Fruit fly (Drosophila melanogaster) whole organism, embryonic: Measurements from ENCODE around the gene Ms.

Experiments
- Atf3 ChIP-seq: fragments of 200-800 bp; sonication (Bioruptor generic); optimal IDR thresholded peaks from 3 replicates; lab custom pipeline; 2016; ENCODE audit warnings: missing biosample characterization, missing genetic modification characterization
- B-H1 ChIP-seq: fragments of 200-800 bp; sonication (Bioruptor generic); IDR thresholded peaks from 3 replicates; pipeline ENCODE4 v1.3.6; 2022; ENCODE audit warnings: missing biosample characterization, missing genetic modification characterization
- BtbVII ChIP-seq: fragments of 200-800 bp; sonication (Bioruptor generic); optimal IDR thresholded peaks from 3 replicates; lab custom pipeline; 2017; ENCODE audit warnings: missing biosample characterization, mild to moderate bottlenecking, missing genetic modification characterization
- Bteb2 ChIP-seq: fragments of 200-800 bp; sonication (Bioruptor generic); optimal IDR thresholded peaks from 2 replicates; lab custom pipeline; 2016; ENCODE audit warnings: missing biosample characterization, missing genetic modification characterization
- CG11560 ChIP-seq: fragments of 200-800 bp; sonication (Bioruptor generic); IDR thresholded peaks from 3 replicates; pipeline ENCODE4 v1.3.6; 2022; ENCODE audit warnings: missing biosample characterization, missing genetic modification characterization
- CG12104 ChIP-seq: fragments of 200-800 bp; sonication (Bioruptor generic); optimal IDR thresholded peaks from 3 replicates; lab custom pipeline; 2016; ENCODE audit warnings: missing biosample characterization, missing genetic modification characterization
- CG12155 ChIP-seq: fragments of 200-800 bp; sonication (Bioruptor generic); optimal IDR thresholded peaks from 3 replicates; lab custom pipeline; 2016; ENCODE audit warnings: missing biosample characterization, missing genetic modification characterization
- CG12236 ChIP-seq: fragments of 200-800 bp; sonication (Bioruptor generic); optimal IDR thresholded peaks from 2 replicates; lab custom pipeline; 2016; ENCODE audit warnings: missing biosample characterization, missing genetic modification characterization
- CG12391 ChIP-seq: fragments of 200-800 bp; sonication (Bioruptor generic); optimal IDR thresholded peaks from 3 replicates; lab custom pipeline; 2018; ENCODE audit warnings: missing biosample characterization, mild to moderate bottlenecking, missing genetic modification characterization, moderate library complexity
- CG12744 ChIP-seq: fragments of 200-800 bp; sonication (Bioruptor generic); optimal IDR thresholded peaks from 2 replicates; lab custom pipeline; 2016; ENCODE audit warnings: missing biosample characterization, missing genetic modification characterization
- CG1832 ChIP-seq: fragments of 200-800 bp; sonication (Bioruptor generic); optimal IDR thresholded peaks from 2 replicates; lab custom pipeline; 2017; ENCODE audit warnings: missing biosample characterization, mild to moderate bottlenecking, missing genetic modification characterization, inconsistent platforms
- CG18476 ChIP-seq: fragments of 200-800 bp; sonication (Bioruptor generic); optimal IDR thresholded peaks from 2 replicates; lab custom pipeline; 2016; ENCODE audit warnings: missing biosample characterization, mild to moderate bottlenecking, missing genetic modification characterization
- CG2129 ChIP-seq: fragments of 200-800 bp; sonication (Bioruptor generic); IDR thresholded peaks from 2 replicates; pipeline ENCODE4 v1.3.6; 2022; ENCODE audit warnings: missing biosample characterization, missing genetic modification characterization; ENCODE audit not compliant: partially characterized antibody
- CG2678 ChIP-seq: fragments of 200-800 bp; sonication (Bioruptor generic); optimal IDR thresholded peaks from 3 replicates; lab custom pipeline; 2019; ENCODE audit warnings: missing biosample characterization, mild to moderate bottlenecking, missing genetic modification characterization, moderate library complexity
- CG3281 ChIP-seq: fragments of 200-800 bp; sonication (Bioruptor generic); optimal IDR thresholded peaks from 3 replicates; lab custom pipeline; 2017; ENCODE audit warnings: missing biosample characterization, mild to moderate bottlenecking, missing genetic modification characterization
- CG33557 ChIP-seq: fragments of 200-800 bp; sonication (Bioruptor generic); optimal IDR thresholded peaks from 2 replicates; lab custom pipeline; 2019; ENCODE audit warnings: missing biosample characterization, mild to moderate bottlenecking, missing genetic modification characterization, moderate library complexity
- CG3847 ChIP-seq: fragments of 200-800 bp; sonication (Bioruptor generic); IDR thresholded peaks from 2 replicates; pipeline ENCODE4 v1.3.6; 2022; ENCODE audit warnings: missing biosample characterization, missing genetic modification characterization
- CG4424 ChIP-seq: fragments of 200-800 bp; sonication (Bioruptor generic); optimal IDR thresholded peaks from 3 replicates; lab custom pipeline; 2016; ENCODE audit warnings: missing biosample characterization, missing genetic modification characterization
- Camta ChIP-seq: fragments of 200-800 bp; sonication (Bioruptor generic); optimal IDR thresholded peaks from 2 replicates; lab custom pipeline; 2016; ENCODE audit warnings: missing biosample characterization, missing genetic modification characterization
- Dbx ChIP-seq: fragments of 200-800 bp; sonication (Bioruptor generic); IDR thresholded peaks from 3 replicates; pipeline ENCODE4 v1.3.6; 2022; ENCODE audit warnings: missing biosample characterization, missing genetic modification characterization
- Gsc ChIP-seq: fragments of 200-800 bp; sonication (Bioruptor generic); IDR thresholded peaks from 2 replicates; pipeline ENCODE4 v1.3.6; 2022; ENCODE audit warnings: missing biosample characterization, missing genetic modification characterization
- Mad ChIP-seq: fragments of 200-800 bp; sonication (Bioruptor generic); optimal IDR thresholded peaks from 2 replicates; lab custom pipeline; 2016; ENCODE audit warnings: missing biosample characterization, missing genetic modification characterization
- Myb ChIP-seq: fragments of 200-800 bp; sonication (Bioruptor generic); optimal IDR thresholded peaks from 2 replicates; lab custom pipeline; 2016; ENCODE audit warnings: missing biosample characterization, missing genetic modification characterization
- Nf-YA ChIP-seq: fragments of 200-800 bp; sonication (Bioruptor generic); IDR thresholded peaks from 2 replicates; pipeline ENCODE4 v1.3.6; 2022; ENCODE audit warnings: missing biosample characterization, missing genetic modification characterization
- Nf-YC ChIP-seq: fragments of 200-800 bp; optimal IDR thresholded peaks from 3 replicates; lab custom pipeline; 2019; ENCODE audit warnings: missing biosample characterization, mild to moderate bottlenecking, missing genetic modification characterization, moderate library complexity
- Opbp ChIP-seq: fragments of 200-800 bp; sonication (Bioruptor generic); IDR thresholded peaks from 3 replicates; pipeline ENCODE4 v1.3.6; 2022; ENCODE audit warnings: missing biosample characterization, missing genetic modification characterization; ENCODE audit not compliant: partially characterized antibody
- ap ChIP-seq: fragments of 200-800 bp; sonication (Bioruptor generic); IDR thresholded peaks from 2 replicates; pipeline ENCODE4 v1.3.6; 2022; ENCODE audit warnings: missing biosample characterization, missing genetic modification characterization
- bigmax ChIP-seq: fragments of 200-800 bp; sonication (Bioruptor generic); optimal IDR thresholded peaks from 2 replicates; lab custom pipeline; 2018; ENCODE audit warnings: missing biosample characterization, mild to moderate bottlenecking, missing genetic modification characterization
- btn ChIP-seq: fragments of 200-800 bp; sonication (Bioruptor generic); optimal IDR thresholded peaks from 2 replicates; lab custom pipeline; 2016; ENCODE audit warnings: missing biosample characterization, missing genetic modification characterization
- corto ChIP-seq: fragments of 200-800 bp; sonication (Bioruptor generic); optimal IDR thresholded peaks from 2 replicates; lab custom pipeline; 2016; ENCODE audit warnings: missing biosample characterization, mild to moderate bottlenecking, missing genetic modification characterization, moderate library complexity
- croc ChIP-seq: fragments of 200-800 bp; sonication (Bioruptor generic); conservative IDR thresholded peaks from 3 replicates; pipeline ENCODE4 v1.3.6; 2022; ENCODE audit warnings: missing biosample characterization, missing genetic modification characterization
- crol ChIP-seq: fragments of 200-800 bp; sonication (Bioruptor generic); IDR thresholded peaks from 2 replicates; pipeline ENCODE4 v1.3.6; 2022; ENCODE audit warnings: missing biosample characterization, missing genetic modification characterization
- cwo ChIP-seq: fragments of 200-800 bp; sonication (Bioruptor generic); optimal IDR thresholded peaks from 3 replicates; lab custom pipeline; 2017; ENCODE audit warnings: missing biosample characterization, missing genetic modification characterization, mild to moderate bottlenecking, moderate library complexity, missing genetic modification reagents
- dmrt99B ChIP-seq: fragments of 200-800 bp; sonication (Bioruptor generic); optimal IDR thresholded peaks from 2 replicates; lab custom pipeline; 2018; ENCODE audit warnings: missing biosample characterization, mild to moderate bottlenecking, missing genetic modification characterization, moderate library complexity
- esg ChIP-seq: fragments of 200-800 bp; sonication (Bioruptor generic); conservative IDR thresholded peaks from 2 replicates; pipeline ENCODE4 v1.3.6; 2022; ENCODE audit warnings: missing biosample characterization, missing genetic modification characterization
- eve ChIP-seq, 2 experiments: fragments of >200 bp; optimal IDR thresholded peaks; 2 replicates each; lab custom pipeline; 2017; ENCODE audit warnings: missing biosample characterization in 2 of 2, missing genetic modification characterization in 2 of 2
- fd102C ChIP-seq: fragments of 200-800 bp; sonication (Bioruptor generic); optimal IDR thresholded peaks from 2 replicates; lab custom pipeline; 2018; ENCODE audit warnings: missing biosample characterization, mild to moderate bottlenecking, missing genetic modification characterization, moderate library complexity
- gt ChIP-seq: fragments of 200-800 bp; sonication (Bioruptor generic); IDR thresholded peaks from 2 replicates; pipeline ENCODE4 v1.3.6; 2022; ENCODE audit warnings: missing biosample characterization, missing genetic modification characterization
- kni ChIP-seq: fragments of 200-800 bp; sonication (Bioruptor generic); optimal IDR thresholded peaks from 3 replicates; lab custom pipeline; 2017; ENCODE audit warnings: mild to moderate bottlenecking, missing biosample characterization, missing genetic modification reagents, missing genetic modification characterization
- luna ChIP-seq: fragments of 200-800 bp; sonication (Bioruptor generic); optimal IDR thresholded peaks from 2 replicates; lab custom pipeline; 2016; ENCODE audit warnings: missing biosample characterization, missing genetic modification characterization
- nerfin-2 ChIP-seq: fragments of 200-800 bp; sonication (Bioruptor generic); IDR thresholded peaks from 2 replicates; pipeline ENCODE4 v1.3.6; 2022; ENCODE audit warnings: missing biosample characterization, missing genetic modification characterization; ENCODE audit not compliant: partially characterized antibody
- pb ChIP-seq: fragments of 200-800 bp; sonication (Bioruptor generic); optimal IDR thresholded peaks from 3 replicates; lab custom pipeline; 2016; ENCODE audit warnings: missing biosample characterization, missing genetic modification characterization
- pnt ChIP-seq: fragments of 200-800 bp; sonication (Bioruptor generic); optimal IDR thresholded peaks from 3 replicates; lab custom pipeline; 2016; ENCODE audit warnings: missing biosample characterization, missing genetic modification characterization
- so ChIP-seq: fragments of 200-800 bp; sonication (Bioruptor generic); IDR thresholded peaks from 3 replicates; pipeline ENCODE4 v1.3.6; 2022; ENCODE audit warnings: missing biosample characterization, missing genetic modification characterization
- stc ChIP-seq: fragments of 200-800 bp; sonication (Bioruptor generic); IDR thresholded peaks from 2 replicates; pipeline ENCODE4 v1.3.6; 2022; ENCODE audit warnings: missing biosample characterization, missing genetic modification characterization
- tgo ChIP-seq: fragments of 200-800 bp; sonication (Bioruptor generic); IDR thresholded peaks from 3 replicates; pipeline ENCODE4 v1.3.6; 2022; ENCODE audit warnings: missing biosample characterization, missing genetic modification characterization
- trem ChIP-seq: fragments of 200-800 bp; optimal IDR thresholded peaks from 3 replicates; lab custom pipeline; 2019; ENCODE audit warnings: missing biosample characterization, mild to moderate bottlenecking, missing genetic modification characterization, moderate library complexity
- unpg ChIP-seq: fragments of 200-800 bp; sonication (Bioruptor generic); optimal IDR thresholded peaks from 3 replicates; lab custom pipeline; 2018; ENCODE audit warnings: missing biosample characterization, mild to moderate bottlenecking, missing genetic modification characterization, moderate library complexity
- z ChIP-seq: fragments of 200-800 bp; sonication (Bioruptor generic); IDR thresholded peaks from 3 replicates; pipeline ENCODE4 v1.3.6; 2022; ENCODE audit warnings: missing biosample characterization, missing genetic modification characterization
- zfh1 ChIP-seq: fragments of 200-800 bp; sonication (Bioruptor generic); IDR thresholded peaks from 3 replicates; pipeline ENCODE4 v1.3.6; 2022; ENCODE audit warnings: missing biosample characterization, missing genetic modification characterization

Ms gene

dm6 chr3R:24318217-24319082 is 22.9 kb upstream of the Ms start, which contains the start of the genes Nab2 and BRWD3 (continued):
- TF ChIP-seq CG12391 (peak; percentile 62), stc (GFP tag; lab: Robert Waterston, UW) (peak; percentile 36; the same call in 1 of the 2 replicates), bigmax (GFP tag; lab: Kevin White, UChicago) (no peak), cwo (GFP tag; lab: Kevin White, UChicago) (no peak), CG33557 (GFP tag; lab: Kevin White, UChicago) (no peak), dmrt99B (tag; lab: Kevin White, UChicago) (no peak), Dbx (GFP tag; lab: Robert Waterston, UW) (peak; percentile 19; the same call in 1 of the 3 replicates), CG12744 (GFP tag; lab: Kevin White, UChicago) (peak; percentile 7), Nf-YA (no peak), CG12155 (GFP tag; lab: Kevin White, UChicago) (peak; percentile 39), nerfin-2 (GFP tag; lab: Robert Waterston, UW) (peak; percentile 48), zfh1 (GFP tag; lab: Robert Waterston, UW) (0 out of 3 replicates have a peak, but pooled peaks have one; percentile 37), trem (tag; lab: Kevin White, UChicago) (no peak), Mad (GFP tag; lab: Kevin White, UChicago) (peak; percentile 30), crol (GFP tag; lab: Robert Waterston, UW) (no peak), CG18476 (GFP tag; lab: Kevin White, UChicago) (peak; percentile 44), z (GFP tag; lab: Robert Waterston, UW) (no peak), tgo (GFP tag; lab: Robert Waterston, UW) (no peak), CG1832 (GFP tag; lab: Kevin White, UChicago) (no peak), Nf-YC (no peak), corto (GFP tag; lab: Kevin White, UChicago) (no peak), kni (no peak), unpg (no peak), CG4424 (GFP tag; lab: Kevin White, UChicago) (peak; percentile 52), Myb (GFP tag; lab: Kevin White, UChicago) (no peak), CG12104 (GFP tag; lab: Kevin White, UChicago) (peak; percentile 49), pb (no peak), CG2129 (GFP tag; lab: Robert Waterston, UW) (peak; percentile 17), ap (no peak), fd102C (GFP tag; lab: Kevin White, UChicago) (no peak), Gsc (no peak), esg (GFP tag; lab: Robert Waterston, UW) (no peak; the same call in 1 of the 2 replicates), pnt (GFP tag; lab: Kevin White, UChicago) (no peak), CG11560 (peak; percentile 57; the same call in 2 of the 3 replicates), CG12236 (GFP tag; lab: Kevin White, UChicago) (no peak), CG3281 (GFP tag; lab: Kevin White, UChicago) (no peak), Opbp (peak; percentile 85), CG2678 (tag; lab: Kevin White, UChicago) (no peak), B-H1 (GFP tag; lab: Robert Waterston, UW) (no peak), Camta (no peak), Bteb2 (GFP tag; lab: Kevin White, UChicago) (peak; percentile 10), Atf3 (no peak), eve (GFP tag; optimal IDR thresholded peaks at IDR 0.05; lab: Kevin White, UChicago) (no peak), BtbVII (no peak), luna (GFP tag; lab: Kevin White, UChicago) (no peak), CG3847 (GFP tag; lab: Robert Waterston, UW) (peak; percentile 52; the same call in 1 of the 2 replicates), croc (GFP tag; lab: Robert Waterston, UW) (no peak), gt (GFP tag; lab: Robert Waterston, UW) (no peak), so (GFP tag; lab: Robert Waterston, UW) (no peak), btn (GFP tag; lab: Kevin White, UChicago) (no peak)
